Fruit fly (Drosophila melanogaster) whole organism, adult: ENCODE data around the gene CG6729.

ENCODE experiments used
- Clk ChIP-seq: fragments of 200-800 bp; sonication (Bioruptor generic); optimal IDR thresholded peaks from 2 replicates; lab custom pipeline; 2017; ENCODE audit warnings: missing biosample characterization, missing genetic modification characterization
- Crg-1 ChIP-seq: fragments of 200-800 bp; sonication (Bioruptor generic); optimal IDR thresholded peaks from 2 replicates; lab custom pipeline; 2016; ENCODE audit warnings: missing biosample characterization, missing genetic modification characterization
- Mnt ChIP-seq: fragments of 200-800 bp; sonication (Bioruptor generic); optimal IDR thresholded peaks from 2 replicates; lab custom pipeline; 2016; ENCODE audit warnings: missing biosample characterization, mild to moderate bottlenecking, missing genetic modification characterization
- kay ChIP-seq: fragments of 200-800 bp; sonication (Bioruptor generic); peaks from one replicate; lab custom pipeline; 2016; ENCODE audit warnings: missing biosample characterization, missing genetic modification characterization, borderline replicate concordance
- ovo ChIP-seq: fragments of 200-800 bp; sonication (Bioruptor generic); optimal IDR thresholded peaks from 2 replicates; lab custom pipeline; 2016; ENCODE audit warnings: missing biosample characterization, missing genetic modification characterization
- toe ChIP-seq: fragments of 200-800 bp; sonication (Bioruptor generic); optimal IDR thresholded peaks from 2 replicates; lab custom pipeline; 2016; ENCODE audit warnings: missing biosample characterization, missing genetic modification characterization

DNA sequence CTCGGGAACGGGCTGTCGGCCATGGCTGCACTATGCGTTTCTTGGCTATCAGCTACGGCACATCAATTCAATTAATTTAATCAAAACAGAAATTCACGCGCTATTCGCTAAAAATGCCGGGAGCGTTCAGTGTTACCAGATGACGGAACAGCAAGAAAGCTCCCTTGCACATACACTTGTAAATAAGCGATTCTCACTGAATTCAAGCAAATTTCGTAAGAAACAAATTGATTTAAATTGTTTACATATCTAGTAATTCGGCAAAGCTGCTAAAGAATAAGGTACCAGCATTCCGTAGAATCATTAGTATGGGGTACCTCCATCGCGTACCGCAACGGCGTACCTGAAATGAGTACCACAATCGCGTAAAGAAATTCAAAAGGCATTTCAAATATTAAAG, 7.8 kb downstream of the CG6729 start, which contains the start of gene Nup107:
- TF ChIP-seq kay (GFP tag; lab: Kevin White, UChicago) (no peak), ovo (GFP tag; lab: Kevin White, UChicago) (no peak), Mnt (no peak), Crg-1 (GFP tag; lab: Kevin White, UChicago) (no peak), toe (no peak), Clk (GFP tag; lab: Kevin White, UChicago) (no peak)
